Fruit fly (Drosophila melanogaster): ENCODE results near the gene RhoGAP16F.

Gene RhoGAP16F

DNA sequence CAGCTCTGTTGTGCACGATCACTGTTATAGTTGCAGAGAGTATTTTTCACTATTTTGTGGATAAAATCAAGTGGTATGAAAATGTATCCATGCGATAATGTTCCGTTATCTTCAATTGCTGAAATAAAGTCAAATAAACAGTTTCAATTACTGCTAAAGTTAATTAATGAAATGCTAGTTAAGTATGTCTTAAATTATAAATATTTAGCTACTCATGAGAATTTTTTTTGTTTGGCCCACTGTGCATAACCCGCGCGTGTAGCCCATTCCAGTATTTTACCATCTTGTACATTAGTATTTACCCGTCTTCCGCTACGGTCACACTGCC, 7.5 kb upstream of the RhoGAP16F start, which contains the start of gene Ada3 (continued):
- TF ChIP-seq pho (GFP tag; optimal IDR thresholded peaks at IDR 0.05) (peak; percentile 73), CG4424 (GFP tag; optimal IDR thresholded peaks at IDR 0.05) (peak; percentile 87), gro (GFP tag; optimal IDR thresholded peaks at IDR 0.05) (peak; percentile 48), Dp (GFP tag; optimal IDR thresholded peaks at IDR 0.05) (peak; percentile 44), Chrac-16 (GFP tag; optimal IDR thresholded peaks at IDR 0.05) (peak; percentile 79), CG4328 (GFP tag; optimal IDR thresholded peaks at IDR 0.05) (peak; percentile 36), Hey (tag; optimal IDR thresholded peaks at IDR 0.05) (peak; percentile 37), BtbVII (GFP tag; optimal IDR thresholded peaks at IDR 0.05) (peak; percentile 65), Dfd (GFP tag; optimal IDR thresholded peaks at IDR 0.05) (peak in 1 of 2 experiments; percentile 23), CG1024 (GFP tag; IDR thresholded peaks at IDR 0.05) (no peak), CG14860 (GFP tag; IDR thresholded peaks at IDR 0.05; ENCODE audit: partially characterized antibody) (no peak), Atf3 (GFP tag; optimal IDR thresholded peaks at IDR 0.05) (peak; percentile 69), CG11398 (GFP tag; optimal IDR thresholded peaks at IDR 0.05) (peak; percentile 41), CG18011 (GFP tag; optimal IDR thresholded peaks at IDR 0.05) (peak; percentile 53), CG8359 (GFP tag; optimal IDR thresholded peaks at IDR 0.05; ENCODE audit: borderline replicate concordance) (peak; percentile 18), Gug (GFP tag; IDR thresholded peaks at IDR 0.05) (peak; percentile 60; the same call in 2 of the 4 replicates), eve (GFP tag; optimal IDR thresholded peaks at IDR 0.05) (no peak), CG8765 (GFP tag; IDR thresholded peaks at IDR 0.05) (no peak), CG7357 (GFP tag; IDR thresholded peaks at IDR 0.05) (peak; percentile 60; the same call in 2 of the 3 replicates), crp (GFP tag; optimal IDR thresholded peaks at IDR 0.05) (peak in 1 of 2 experiments; percentile 34), CG18619 (GFP tag; optimal IDR thresholded peaks at IDR 0.05) (peak; percentile 61), CG2712 (tag; optimal IDR thresholded peaks at IDR 0.05) (peak; percentile 74), croc (GFP tag; conservative IDR thresholded peaks at IDR 0.05) (peak; percentile 39; the same call in 1 of the 3 replicates), CG11695 (GFP tag; IDR thresholded peaks at IDR 0.05) (peak; percentile 54; the same call in 1 of the 3 replicates), CG17186 (GFP tag; optimal IDR thresholded peaks at IDR 0.05) (peak; percentile 90), CG9727 (GFP tag; optimal IDR thresholded peaks at IDR 0.05) (peak; percentile 74), HLH3B (GFP tag; IDR thresholded peaks at IDR 0.05) (peak; percentile 46; the same call in 1 of the 2 replicates), wdn (GFP tag; IDR thresholded peaks at IDR 0.05) (0 out of 2 replicates have a peak, but pooled peaks have one; percentile 23), CG32532 (GFP tag; IDR thresholded peaks at IDR 0.05) (peak; percentile 80), Drgx (GFP tag; IDR thresholded peaks at IDR 0.05) (peak; percentile 59; the same call in 1 of the 2 replicates), CG34422 (GFP tag; IDR thresholded peaks at IDR 0.05) (peak; percentile 32; the same call in 2 of the 3 replicates), CG17328 (GFP tag; IDR thresholded peaks at IDR 0.05) (peak; percentile 67), ssp (GFP tag; IDR thresholded peaks at IDR 0.05) (peak; percentile 47), CG4820 (GFP tag; optimal IDR thresholded peaks at IDR 0.05) (peak; percentile 68), dati (GFP tag; IDR thresholded peaks at IDR 0.05) (no peak), klu (GFP tag; IDR thresholded peaks at IDR 0.05) (peak; percentile 51), ato (GFP tag; IDR thresholded peaks at IDR 0.05; ENCODE audit: partially characterized antibody) (no peak), nau (GFP tag; optimal IDR thresholded peaks at IDR 0.05) (peak; percentile 44), slp2 (GFP tag; optimal IDR thresholded peaks at IDR 0.05) (peak; percentile 5), vvl (GFP tag; IDR thresholded peaks at IDR 0.05) (no peak; the same call in none of the 2 replicates), Bteb2 (GFP tag; optimal IDR thresholded peaks at IDR 0.05) (peak; percentile 60), NfI (GFP tag; optimal IDR thresholded peaks at IDR 0.05) (peak; percentile 69), insv (GFP tag; optimal IDR thresholded peaks at IDR 0.05) (peak in 1 of 2 experiments; percentile 29), nerfin-1 (tag; optimal IDR thresholded peaks at IDR 0.05) (peak; percentile 67), CG11093 (GFP tag; IDR thresholded peaks at IDR 0.05) (peak; percentile 50; the same call in 1 of the 3 replicates), Nf-YA (GFP tag; IDR thresholded peaks at IDR 0.05) (no peak), cg (GFP tag; optimal IDR thresholded peaks at IDR 0.05) (no peak), jigr1 (GFP tag; IDR thresholded peaks at IDR 0.05) (no peak), Abd-B (GFP tag; optimal IDR thresholded peaks at IDR 0.05) (peak; percentile 57), CG13296 (GFP tag; optimal IDR thresholded peaks at IDR 0.05) (peak; percentile 66), CG10462 (GFP tag; optimal IDR thresholded peaks at IDR 0.05) (peak; percentile 51)

Data from whole organism, embryonic.